Worm (Caenorhabditis elegans) whole organism, L1 larva: ENCODE results near the gene F28F8.7.
A peak's percentile ranks its signal among the peaks of the same experiment; 100 is the strongest.

Experiments
- nhr-76 ChIP-seq: sonication (generic microtip); optimal IDR thresholded peaks from 2 replicates; lab custom pipeline; 2017; ENCODE audit warnings: missing biosample characterization, missing genetic modification characterization
- snpc-4 ChIP-seq: fragments of 150-350 bp; optimal IDR thresholded peaks from 2 replicates; lab custom pipeline; 2014; ENCODE audit warnings: missing biosample characterization, missing genetic modification characterization

DNA sequence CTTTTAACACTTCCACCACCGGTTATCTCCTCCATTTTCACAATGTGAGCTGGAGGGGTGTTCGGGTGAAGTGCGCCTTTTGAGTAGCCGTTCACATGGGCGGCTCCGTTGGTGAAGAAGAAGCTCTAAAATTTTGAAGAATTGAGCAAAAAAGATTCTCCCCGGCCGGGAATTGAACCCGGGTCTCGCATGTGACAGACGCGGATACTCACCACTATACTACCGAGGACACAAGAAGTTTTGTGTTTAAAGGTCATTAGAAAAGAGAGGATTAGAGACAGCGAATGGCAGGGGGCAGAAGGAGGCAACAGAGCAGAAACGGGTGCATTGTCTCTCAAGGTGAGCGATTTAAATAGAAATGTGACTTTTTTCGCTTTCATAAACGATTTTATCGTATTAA, 38.8 kb downstream of the F28F8.7 start:
- TF ChIP-seq nhr-76 (tag; lab: Kevin White, UChicago) (no peak), snpc-4 (peak; percentile 7)
